Fruit fly (Drosophila melanogaster) whole organism, embryonic: ENCODE measurements around the gene sisA.

Source experiments
- Bgb ChIP-seq: fragments of 200-800 bp; sonication (Bioruptor generic); IDR thresholded peaks from 2 replicates; pipeline ENCODE4 v1.3.6; 2022; ENCODE audit warnings: missing biosample characterization, missing genetic modification characterization; ENCODE audit not compliant: partially characterized antibody
- C15 ChIP-seq: fragments of 200-800 bp; sonication (Bioruptor generic); IDR thresholded peaks from 3 replicates; pipeline ENCODE4 v1.3.6; 2022; ENCODE audit warnings: missing biosample characterization, missing genetic modification characterization
- CG12071 ChIP-seq: fragments of 200-800 bp; sonication (Bioruptor generic); optimal IDR thresholded peaks from 3 replicates; lab custom pipeline; 2018; ENCODE audit warnings: missing biosample characterization, mild to moderate bottlenecking, missing genetic modification characterization
- CG13287 ChIP-seq: fragments of 200-800 bp; sonication (Bioruptor generic); IDR thresholded peaks from 2 replicates; pipeline ENCODE4 v1.3.6; 2022; ENCODE audit warnings: missing biosample characterization, missing genetic modification characterization; ENCODE audit not compliant: partially characterized antibody
- CG14710 ChIP-seq: fragments of 200-800 bp; sonication (Bioruptor generic); optimal IDR thresholded peaks from 3 replicates; lab custom pipeline; 2019; ENCODE audit warnings: missing biosample characterization, mild to moderate bottlenecking, missing genetic modification characterization, moderate library complexity
- CG15514 ChIP-seq: fragments of 200-800 bp; sonication (Bioruptor generic); optimal IDR thresholded peaks from 3 replicates; lab custom pipeline; 2017; ENCODE audit warnings: missing biosample characterization, missing genetic modification characterization, mild to moderate bottlenecking, moderate library complexity, missing genetic modification reagents
- CG17186 ChIP-seq: fragments of 200-800 bp; sonication (Bioruptor generic); optimal IDR thresholded peaks from 3 replicates; lab custom pipeline; 2017; ENCODE audit warnings: missing biosample characterization, missing genetic modification reagents, missing genetic modification characterization
- CG17612 ChIP-seq: fragments of 200-800 bp; sonication (Bioruptor generic); IDR thresholded peaks from 2 replicates; pipeline ENCODE4 v1.3.6; 2022; ENCODE audit warnings: missing biosample characterization, missing genetic modification characterization
- CG2129 ChIP-seq: fragments of 200-800 bp; sonication (Bioruptor generic); IDR thresholded peaks from 2 replicates; pipeline ENCODE4 v1.3.6; 2022; ENCODE audit warnings: missing biosample characterization, missing genetic modification characterization; ENCODE audit not compliant: partially characterized antibody
- CG3163 ChIP-seq: fragments of 200-800 bp; sonication (Bioruptor generic); optimal IDR thresholded peaks from 3 replicates; lab custom pipeline; 2016; ENCODE audit warnings: missing biosample characterization, missing genetic modification characterization
- CG32532 ChIP-seq: fragments of 200-800 bp; sonication (Bioruptor generic); IDR thresholded peaks from 2 replicates; pipeline ENCODE4 v1.3.6; 2022; ENCODE audit warnings: missing biosample characterization, missing genetic modification characterization
- CG34224 ChIP-seq: fragments of 200-800 bp; sonication (Bioruptor generic); IDR thresholded peaks from 3 replicates; pipeline ENCODE4 v1.3.6; 2022; ENCODE audit warnings: missing biosample characterization, missing genetic modification characterization; ENCODE audit not compliant: partially characterized antibody
- CG4707 ChIP-seq: fragments of 200-800 bp; sonication (Bioruptor generic); optimal IDR thresholded peaks from 2 replicates; lab custom pipeline; 2018; ENCODE audit warnings: missing biosample characterization, mild to moderate bottlenecking, missing genetic modification characterization, moderate library complexity
- CG6272 ChIP-seq: fragments of 200-800 bp; sonication (Bioruptor generic); IDR thresholded peaks from 2 replicates; pipeline ENCODE4 v1.3.6; 2022; ENCODE audit warnings: missing biosample characterization, missing genetic modification characterization
- CG6791 ChIP-seq: fragments of 200-800 bp; sonication (Bioruptor generic); IDR thresholded peaks from 3 replicates; pipeline ENCODE4 v1.3.6; 2022; ENCODE audit warnings: missing biosample characterization, missing genetic modification characterization; ENCODE audit not compliant: partially characterized antibody
- CG7839 ChIP-seq: fragments of 200-800 bp; sonication (Bioruptor generic); optimal IDR thresholded peaks from 3 replicates; lab custom pipeline; 2018; ENCODE audit warnings: missing biosample characterization, mild to moderate bottlenecking, missing genetic modification characterization, moderate library complexity
- CG7928 ChIP-seq: fragments of 200-800 bp; sonication (Bioruptor generic); optimal IDR thresholded peaks from 2 replicates; lab custom pipeline; 2017; ENCODE audit warnings: missing biosample characterization, mild to moderate bottlenecking, missing genetic modification characterization
- CG9876 ChIP-seq: fragments of 200-800 bp; sonication (Bioruptor generic); optimal IDR thresholded peaks from 2 replicates; lab custom pipeline; 2016; ENCODE audit warnings: missing biosample characterization, missing genetic modification characterization
- CG9932 ChIP-seq: fragments of 200-800 bp; sonication (Bioruptor generic); IDR thresholded peaks from 2 replicates; pipeline ENCODE4 v1.3.6; 2022; ENCODE audit warnings: missing biosample characterization, missing genetic modification characterization
- Dad ChIP-seq: fragments of 200-800 bp; sonication (Bioruptor generic); optimal IDR thresholded peaks from 3 replicates; lab custom pipeline; 2016; ENCODE audit warnings: missing biosample characterization, missing genetic modification characterization
- Dp ChIP-seq: fragments of 200-800 bp; sonication (Bioruptor generic); optimal IDR thresholded peaks from 2 replicates; lab custom pipeline; 2018; ENCODE audit warnings: missing biosample characterization, mild to moderate bottlenecking, missing genetic modification characterization, moderate library complexity
- E2f2 ChIP-seq: fragments of 200-800 bp; sonication (Bioruptor generic); IDR thresholded peaks from 2 replicates; pipeline ENCODE4 v1.3.6; 2022; ENCODE audit warnings: missing biosample characterization, missing genetic modification characterization
- GATAe ChIP-seq: fragments of 200-800 bp; sonication (Bioruptor generic); conservative IDR thresholded peaks from 2 replicates; pipeline ENCODE4 v1.3.6; 2022; ENCODE audit warnings: missing biosample characterization, missing genetic modification characterization
- Hr51 ChIP-seq, 2 experiments: fragments of 200-800 bp; sonication (Bioruptor generic); optimal IDR thresholded peaks; 2 replicates in 1 of 2; 3 replicates in 1 of 2; lab custom pipeline; 2016 to 2018; ENCODE audit warnings: missing biosample characterization in 2 of 2, missing genetic modification characterization in 2 of 2, mild to moderate bottlenecking in 1 of 2, moderate library complexity in 1 of 2
- MBD-R2 ChIP-seq: fragments of 200-800 bp; sonication (Bioruptor generic); IDR thresholded peaks from 2 replicates; pipeline ENCODE4 v1.3.6; 2022; ENCODE audit warnings: missing biosample characterization, missing genetic modification characterization
- Myb ChIP-seq: fragments of 200-800 bp; sonication (Bioruptor generic); optimal IDR thresholded peaks from 2 replicates; lab custom pipeline; 2016; ENCODE audit warnings: missing biosample characterization, missing genetic modification characterization
- Side ChIP-seq: fragments of 200-800 bp; sonication (Bioruptor generic); optimal IDR thresholded peaks from 2 replicates; lab custom pipeline; 2016; ENCODE audit warnings: missing biosample characterization, missing genetic modification characterization
- Sox100B ChIP-seq: fragments of 200-800 bp; sonication (Bioruptor generic); optimal IDR thresholded peaks from 3 replicates; lab custom pipeline; 2018; ENCODE audit warnings: missing biosample characterization, mild to moderate bottlenecking, missing genetic modification characterization
- Tbp ChIP-seq: fragments of >200 bp; optimal IDR thresholded peaks from 2 replicates; lab custom pipeline; 2018; ENCODE audit warnings: missing biosample characterization, missing genetic modification characterization
- Xrp1 ChIP-seq: fragments of 200-800 bp; sonication (Bioruptor generic); IDR thresholded peaks from 2 replicates; pipeline ENCODE4 v1.3.6; 2022; ENCODE audit warnings: missing biosample characterization, missing genetic modification characterization
- amos ChIP-seq: fragments of 200-800 bp; sonication (Bioruptor generic); IDR thresholded peaks from 2 replicates; pipeline ENCODE4 v1.3.6; 2022; ENCODE audit warnings: missing biosample characterization, missing genetic modification characterization; ENCODE audit not compliant: partially characterized antibody
- bbx ChIP-seq: fragments of 200-800 bp; sonication (Bioruptor generic); IDR thresholded peaks from 2 replicates; pipeline ENCODE4 v1.3.6; 2022; ENCODE audit warnings: missing biosample characterization, missing genetic modification characterization; ENCODE audit not compliant: partially characterized antibody
- chinmo ChIP-seq: fragments of 200-800 bp; sonication (Bioruptor generic); IDR thresholded peaks from 4 replicates; pipeline ENCODE4 v1.3.6; 2022; ENCODE audit warnings: missing biosample characterization, missing genetic modification characterization; ENCODE audit not compliant: partially characterized antibody
- eve ChIP-seq, 2 experiments: fragments of >200 bp; optimal IDR thresholded peaks; 2 replicates each; lab custom pipeline; 2017; ENCODE audit warnings: missing biosample characterization in 2 of 2, missing genetic modification characterization in 2 of 2
- eyg ChIP-seq: fragments of 200-800 bp; sonication (Bioruptor generic); optimal IDR thresholded peaks from 3 replicates; lab custom pipeline; 2016; ENCODE audit warnings: missing biosample characterization, missing genetic modification characterization
- gfzf ChIP-seq: fragments of 200-800 bp; sonication (Bioruptor generic); optimal IDR thresholded peaks from 2 replicates; lab custom pipeline; 2016; ENCODE audit warnings: missing biosample characterization, mild to moderate bottlenecking, missing genetic modification characterization, moderate library complexity
- gro ChIP-seq: fragments of 200-800 bp; sonication (Bioruptor generic); optimal IDR thresholded peaks from 2 replicates; lab custom pipeline; 2016; ENCODE audit warnings: missing biosample characterization, missing genetic modification characterization
- hbn ChIP-seq: fragments of 200-800 bp; sonication (Bioruptor generic); IDR thresholded peaks from 2 replicates; pipeline ENCODE4 v1.3.6; 2022; ENCODE audit warnings: missing biosample characterization, missing genetic modification characterization; ENCODE audit not compliant: partially characterized antibody
- knrl ChIP-seq: fragments of 200-800 bp; sonication (Bioruptor generic); IDR thresholded peaks from 3 replicates; pipeline ENCODE4 v1.3.6; 2022; ENCODE audit warnings: missing biosample characterization, missing genetic modification characterization; ENCODE audit not compliant: partially characterized antibody
- lmd ChIP-seq: fragments of 200-800 bp; sonication (Bioruptor generic); IDR thresholded peaks from 2 replicates; pipeline ENCODE4 v1.3.6; 2022; ENCODE audit warnings: missing biosample characterization, missing genetic modification characterization
- mld ChIP-seq: fragments of 200-800 bp; sonication (Bioruptor generic); IDR thresholded peaks from 3 replicates; pipeline ENCODE4 v1.3.6; 2022; ENCODE audit warnings: missing biosample characterization, missing genetic modification characterization; ENCODE audit not compliant: partially characterized antibody
- nerfin-1 ChIP-seq: fragments of 200-800 bp; sonication (Bioruptor generic); optimal IDR thresholded peaks from 3 replicates; lab custom pipeline; 2019; ENCODE audit warnings: missing biosample characterization, mild to moderate bottlenecking, missing genetic modification characterization, moderate library complexity
- oc ChIP-seq: fragments of 200-800 bp; sonication (Bioruptor generic); optimal IDR thresholded peaks from 2 replicates; lab custom pipeline; 2018; ENCODE audit warnings: missing biosample characterization, mild to moderate bottlenecking, missing genetic modification characterization, moderate library complexity
- org-1 ChIP-seq: fragments of 200-800 bp; sonication (Bioruptor generic); optimal IDR thresholded peaks from 2 replicates; lab custom pipeline; 2017; ENCODE audit warnings: missing biosample characterization, missing genetic modification characterization
- slou ChIP-seq: fragments of 200-800 bp; sonication (Bioruptor generic); optimal IDR thresholded peaks from 3 replicates; lab custom pipeline; 2016; ENCODE audit warnings: missing biosample characterization, missing genetic modification characterization
- sug ChIP-seq: fragments of 200-800 bp; optimal IDR thresholded peaks from 2 replicates; lab custom pipeline; 2019; ENCODE audit warnings: missing biosample characterization, mild to moderate bottlenecking, missing genetic modification characterization, moderate library complexity
- tin ChIP-seq: fragments of 200-800 bp; sonication (Bioruptor generic); optimal IDR thresholded peaks from 3 replicates; lab custom pipeline; 2016; ENCODE audit warnings: missing biosample characterization, missing genetic modification characterization
- ttk ChIP-seq: fragments of 200-800 bp; sonication (Bioruptor generic); IDR thresholded peaks from 2 replicates; pipeline ENCODE4 v2.1.2; 2022; ENCODE audit warnings: missing biosample characterization, missing genetic modification characterization
- usp ChIP-seq: fragments of >200 bp; optimal IDR thresholded peaks from 2 replicates; lab custom pipeline; 2017; ENCODE audit warnings: missing biosample characterization, missing genetic modification characterization
- wdn ChIP-seq: fragments of 200-800 bp; sonication (Bioruptor generic); IDR thresholded peaks from 2 replicates; pipeline ENCODE4 v1.3.6; 2022; ENCODE audit warnings: missing biosample characterization, missing genetic modification characterization

sisA gene

DNA sequence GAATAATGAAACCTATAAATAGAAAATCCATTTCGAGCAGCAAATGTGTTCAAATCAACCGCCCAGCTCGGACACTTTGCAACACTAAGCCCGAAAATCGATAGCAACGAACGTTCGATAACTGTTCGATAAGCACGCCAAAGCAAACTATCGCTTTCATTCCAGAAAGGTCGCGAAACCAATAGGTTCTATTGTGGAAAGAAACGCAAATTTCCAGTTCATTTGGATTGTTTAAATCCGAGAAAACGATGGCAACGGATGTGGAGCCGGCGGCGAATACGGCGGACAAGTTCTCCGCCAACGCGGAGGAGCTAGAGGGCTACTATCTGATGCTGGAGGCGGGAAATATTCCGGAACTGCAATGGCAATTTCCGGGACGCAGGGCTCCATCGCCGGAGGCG, 36.9 kb upstream of the sisA start, which contains the start of gene Pa1 (continued):
- TF ChIP-seq nerfin-1 (tag; lab: Kevin White, UChicago) (no peak), GATAe (GFP tag; lab: Robert Waterston, UW) (no peak), gfzf (GFP tag; lab: Kevin White, UChicago) (peak; percentile 12), Side (GFP tag; lab: Kevin White, UChicago) (no peak), E2f2 (peak; percentile 96), CG7839 (tag; lab: Kevin White, UChicago) (no peak), CG9932 (GFP tag; lab: Robert Waterston, UW) (0 out of 2 replicates have a peak, but pooled peaks have one; percentile 26), Dp (GFP tag; lab: Kevin White, UChicago) (peak; percentile 91), slou (GFP tag; lab: Kevin White, UChicago) (no peak), knrl (GFP tag; lab: Robert Waterston, UW) (peak; percentile 49; the same call in 2 of the 3 replicates), CG15514 (peak; percentile 92), Xrp1 (GFP tag; lab: Robert Waterston, UW) (no peak), ttk (GFP tag; lab: Robert Waterston, UW) (no peak), CG3163 (no peak), sug (peak; percentile 17), CG13287 (GFP tag; lab: Robert Waterston, UW) (peak; percentile 80), amos (GFP tag; lab: Robert Waterston, UW) (peak; percentile 70; the same call in 1 of the 2 replicates), Sox100B (no peak), usp (GFP tag; lab: Kevin White, UChicago) (no peak), CG9876 (GFP tag; lab: Kevin White, UChicago) (no peak), CG7928 (GFP tag; lab: Kevin White, UChicago) (no peak), MBD-R2 (GFP tag; lab: Robert Waterston, UW) (peak; percentile 46), Myb (GFP tag; lab: Kevin White, UChicago) (peak; percentile 8), tin (no peak), wdn (GFP tag; lab: Robert Waterston, UW) (no peak), Dad (no peak), C15 (GFP tag; lab: Robert Waterston, UW) (no peak), eve (GFP tag; optimal IDR thresholded peaks at IDR 0.05; lab: Kevin White, UChicago) (no peak), CG34224 (GFP tag; lab: Robert Waterston, UW) (peak; percentile 76), Hr51 (GFP tag; optimal IDR thresholded peaks at IDR 0.05; lab: Kevin White, UChicago) (no peak), Tbp (GFP tag; lab: Kevin White, UChicago) (no peak), CG2129 (GFP tag; lab: Robert Waterston, UW) (0 out of 2 replicates have a peak, but pooled peaks have one; percentile 27), gro (GFP tag; lab: Kevin White, UChicago) (peak; percentile 54), hbn (peak; percentile 68), Bgb (GFP tag; lab: Robert Waterston, UW) (peak; percentile 80), CG6272 (GFP tag; lab: Robert Waterston, UW) (no peak), oc (no peak), lmd (GFP tag; lab: Robert Waterston, UW) (no peak), CG17186 (GFP tag; lab: Kevin White, UChicago) (no peak), CG14710 (tag; lab: Kevin White, UChicago) (peak; percentile 42), chinmo (GFP tag; lab: Robert Waterston, UW) (no peak), CG17612 (no peak), eyg (GFP tag; lab: Kevin White, UChicago) (no peak), CG12071 (GFP tag; lab: Kevin White, UChicago) (no peak), bbx (peak; percentile 75), CG32532 (GFP tag; lab: Robert Waterston, UW) (no peak), mld (GFP tag; lab: Robert Waterston, UW) (0 out of 3 replicates have a peak, but pooled peaks have one; percentile 49), org-1 (GFP tag; lab: Kevin White, UChicago) (no peak), CG4707 (GFP tag; lab: Kevin White, UChicago) (no peak), CG6791 (GFP tag; lab: Robert Waterston, UW) (peak; percentile 74; the same call in 2 of the 3 replicates)
